Worm (Caenorhabditis elegans) whole organism, early embryonic: Measurements from ENCODE around the gene zim-2.

Source experiments
- B0310.2 ChIP-seq: sonication (generic microtip); optimal IDR thresholded peaks from 2 replicates; lab custom pipeline; 2016; ENCODE audit warnings: mild to moderate bottlenecking, missing genetic modification characterization, missing compliant biosample characterization
- ets-7 ChIP-seq: sonication (generic microtip); optimal IDR thresholded peaks from 2 replicates; lab custom pipeline; 2016; ENCODE audit warnings: missing genotype, missing genetic modification characterization, missing compliant biosample characterization
- tra-4 ChIP-seq: sonication (generic microtip); optimal IDR thresholded peaks from 2 replicates; lab custom pipeline; 2017; ENCODE audit warnings: missing genetic modification characterization, missing compliant biosample characterization

DNA sequence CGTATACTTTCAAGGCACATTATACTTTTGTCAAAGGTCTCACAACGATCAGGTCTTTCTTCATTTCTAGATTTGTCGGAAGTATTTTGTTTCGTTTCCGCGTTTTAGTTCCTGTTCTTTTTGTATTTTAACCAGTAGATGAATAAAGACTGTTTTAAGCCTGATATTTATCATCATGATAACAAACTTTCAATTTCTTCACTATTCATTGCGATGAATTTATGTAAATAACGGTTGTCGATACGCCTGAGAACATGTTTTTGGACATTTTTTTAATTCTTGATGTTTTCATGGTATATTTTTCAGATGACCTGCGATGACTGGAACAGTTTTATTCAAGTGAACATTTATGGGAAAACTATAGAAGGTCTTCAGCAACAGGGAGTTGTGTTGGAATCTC is 3.4 kb downstream of the zim-2 start, which contains the start of gene zim-3:
- TF ChIP-seq B0310.2 (tag; lab: Kevin White, UChicago) (no peak), tra-4 (tag; lab: Kevin White, UChicago) (no peak), ets-7 (tag; lab: Kevin White, UChicago) (no peak)
